Fruit fly (Drosophila melanogaster) whole organism, embryonic: ENCODE measurements around the gene CG12880.

Source experiments
- CG10147 ChIP-seq: fragments of 200-800 bp; sonication (Bioruptor generic); optimal IDR thresholded peaks from 2 replicates; lab custom pipeline; 2019; ENCODE audit warnings: missing biosample characterization, mild to moderate bottlenecking, missing genetic modification characterization, moderate library complexity
- CG11085 ChIP-seq: fragments of 200-800 bp; sonication (Bioruptor generic); IDR thresholded peaks from 2 replicates; pipeline ENCODE4 v1.3.6; 2022; ENCODE audit warnings: missing biosample characterization, missing genetic modification characterization
- CG13123 ChIP-seq: fragments of 200-800 bp; sonication (Bioruptor generic); optimal IDR thresholded peaks from 2 replicates; lab custom pipeline; 2016; ENCODE audit warnings: missing biosample characterization, missing genetic modification characterization
- CG14965 ChIP-seq: fragments of 200-800 bp; sonication (Bioruptor generic); optimal IDR thresholded peaks from 2 replicates; lab custom pipeline; 2016; ENCODE audit warnings: missing biosample characterization, missing genetic modification characterization, borderline replicate concordance
- CG15073 ChIP-seq: fragments of 200-800 bp; sonication (Bioruptor generic); optimal IDR thresholded peaks from 2 replicates; lab custom pipeline; 2016; ENCODE audit warnings: missing biosample characterization, missing genetic modification characterization
- CG15479 ChIP-seq: fragments of 200-800 bp; sonication (Bioruptor generic); optimal IDR thresholded peaks from 3 replicates; lab custom pipeline; 2019; ENCODE audit warnings: missing biosample characterization, mild to moderate bottlenecking, missing genetic modification characterization, moderate library complexity
- CG15514 ChIP-seq: fragments of 200-800 bp; sonication (Bioruptor generic); optimal IDR thresholded peaks from 3 replicates; lab custom pipeline; 2017; ENCODE audit warnings: missing biosample characterization, missing genetic modification characterization, mild to moderate bottlenecking, moderate library complexity, missing genetic modification reagents
- CG18764 ChIP-seq: fragments of 200-800 bp; sonication (Bioruptor generic); optimal IDR thresholded peaks from 3 replicates; lab custom pipeline; 2016; ENCODE audit warnings: missing biosample characterization, missing genetic modification characterization
- CG2129 ChIP-seq: fragments of 200-800 bp; sonication (Bioruptor generic); IDR thresholded peaks from 2 replicates; pipeline ENCODE4 v1.3.6; 2022; ENCODE audit warnings: missing biosample characterization, missing genetic modification characterization; ENCODE audit not compliant: partially characterized antibody
- CG2875 ChIP-seq: fragments of 200-800 bp; sonication (Bioruptor generic); optimal IDR thresholded peaks from 2 replicates; lab custom pipeline; 2017; ENCODE audit warnings: missing biosample characterization, mild to moderate bottlenecking, missing genetic modification characterization, missing genetic modification reagents
- CG31224 ChIP-seq: fragments of 200-800 bp; sonication (Bioruptor generic); IDR thresholded peaks from 2 replicates; pipeline ENCODE4 v1.3.6; 2022; ENCODE audit warnings: missing biosample characterization, missing genetic modification characterization
- CG3163 ChIP-seq: fragments of 200-800 bp; sonication (Bioruptor generic); optimal IDR thresholded peaks from 3 replicates; lab custom pipeline; 2016; ENCODE audit warnings: missing biosample characterization, missing genetic modification characterization
- CG33213 ChIP-seq: fragments of 200-800 bp; sonication (Bioruptor generic); optimal IDR thresholded peaks from 3 replicates; lab custom pipeline; 2016; ENCODE audit warnings: missing biosample characterization, missing genetic modification characterization
- CG3995 ChIP-seq: fragments of 200-800 bp; sonication (Bioruptor generic); optimal IDR thresholded peaks from 3 replicates; lab custom pipeline; 2016; ENCODE audit warnings: missing biosample characterization, missing genetic modification characterization
- CG4360 ChIP-seq: fragments of 200-800 bp; sonication (Bioruptor generic); IDR thresholded peaks from 2 replicates; pipeline ENCODE4 v1.3.6; 2022; ENCODE audit warnings: missing biosample characterization, missing genetic modification characterization
- CG5953 ChIP-seq: fragments of 200-800 bp; sonication (Bioruptor generic); IDR thresholded peaks from 2 replicates; pipeline ENCODE4 v1.3.6; 2022; ENCODE audit warnings: missing biosample characterization, missing genetic modification characterization
- CG6175 ChIP-seq: fragments of 200-800 bp; sonication (Bioruptor generic); IDR thresholded peaks from 3 replicates; pipeline ENCODE4 v1.3.6; 2022; ENCODE audit warnings: missing biosample characterization, missing genetic modification characterization
- CG8290 ChIP-seq, 3 experiments: fragments of 200-800 bp; sonication (Bioruptor generic); optimal IDR thresholded peaks; 2 replicates each; lab custom pipeline; 2016 to 2019; ENCODE audit warnings: missing biosample characterization in 3 of 3, missing genetic modification characterization in 3 of 3, mild to moderate bottlenecking in 2 of 3, moderate library complexity in 1 of 3
- CG8359 ChIP-seq: fragments of 200-800 bp; sonication (Bioruptor generic); optimal IDR thresholded peaks from 2 replicates; lab custom pipeline; 2017; ENCODE audit warnings: missing biosample characterization, mild to moderate bottlenecking, missing genetic modification characterization, borderline replicate concordance
- D19B ChIP-seq: fragments of 200-800 bp; sonication (Bioruptor generic); optimal IDR thresholded peaks from 2 replicates; lab custom pipeline; 2017; ENCODE audit warnings: missing biosample characterization, mild to moderate bottlenecking, missing genetic modification characterization
- Dll ChIP-seq: fragments of 200-800 bp; sonication (Bioruptor generic); IDR thresholded peaks from 4 replicates; pipeline ENCODE4 v1.3.6; 2022; ENCODE audit warnings: missing biosample characterization, missing genetic modification characterization; ENCODE audit not compliant: partially characterized antibody
- HLH3B ChIP-seq: fragments of 200-800 bp; sonication (Bioruptor generic); IDR thresholded peaks from 2 replicates; pipeline ENCODE4 v1.3.6; 2022; ENCODE audit warnings: missing biosample characterization, missing genetic modification characterization
- Hand ChIP-seq: fragments of 200-800 bp; sonication (Bioruptor generic); optimal IDR thresholded peaks from 2 replicates; lab custom pipeline; 2017; ENCODE audit warnings: mild to moderate bottlenecking, missing biosample characterization, missing genetic modification reagents, missing genetic modification characterization
- MBD-R2 ChIP-seq: fragments of 200-800 bp; sonication (Bioruptor generic); IDR thresholded peaks from 2 replicates; pipeline ENCODE4 v1.3.6; 2022; ENCODE audit warnings: missing biosample characterization, missing genetic modification characterization
- NC2α ChIP-seq: fragments of 200-800 bp; sonication (Bioruptor generic); optimal IDR thresholded peaks from 2 replicates; lab custom pipeline; 2016; ENCODE audit warnings: missing biosample characterization, missing genetic modification characterization
- Nf-YA ChIP-seq: fragments of 200-800 bp; sonication (Bioruptor generic); IDR thresholded peaks from 2 replicates; pipeline ENCODE4 v1.3.6; 2022; ENCODE audit warnings: missing biosample characterization, missing genetic modification characterization
- Nf-YC ChIP-seq: fragments of 200-800 bp; optimal IDR thresholded peaks from 3 replicates; lab custom pipeline; 2019; ENCODE audit warnings: missing biosample characterization, mild to moderate bottlenecking, missing genetic modification characterization, moderate library complexity
- Pdp1 ChIP-seq, 2 experiments: fragments of 200-800 bp; sonication (Bioruptor generic); optimal IDR thresholded peaks; 3 replicates each; lab custom pipeline; 2016; ENCODE audit warnings: missing biosample characterization in 2 of 2, missing genetic modification characterization in 2 of 2, mild to moderate bottlenecking in 1 of 2, moderate library complexity in 1 of 2
- Sox102F ChIP-seq: fragments of 200-800 bp; sonication (Bioruptor generic); optimal IDR thresholded peaks from 2 replicates; lab custom pipeline; 2018; ENCODE audit warnings: missing biosample characterization, mild to moderate bottlenecking, missing genetic modification characterization, moderate library complexity
- Sry-δ ChIP-seq: fragments of 200-800 bp; sonication (Bioruptor generic); optimal IDR thresholded peaks from 2 replicates; lab custom pipeline; 2016; ENCODE audit warnings: missing biosample characterization, missing genetic modification characterization
- ash1 ChIP-seq: fragments of 200-800 bp; sonication (Bioruptor generic); optimal IDR thresholded peaks from 2 replicates; lab custom pipeline; 2018; ENCODE audit warnings: missing biosample characterization, mild to moderate bottlenecking, missing genetic modification characterization
- bsh ChIP-seq, 2 experiments: fragments of 200-800 bp; sonication (Bioruptor generic); optimal IDR thresholded peaks; 2 replicates each; lab custom pipeline; 2017 to 2018; ENCODE audit warnings: mild to moderate bottlenecking in 2 of 2, missing biosample characterization in 2 of 2, missing genetic modification characterization in 2 of 2, moderate library complexity in 1 of 2
- da ChIP-seq: fragments of 200-800 bp; sonication (Bioruptor generic); optimal IDR thresholded peaks from 2 replicates; lab custom pipeline; 2016; ENCODE audit warnings: missing biosample characterization, missing genetic modification characterization
- dimm ChIP-seq: fragments of 200-800 bp; sonication (Bioruptor generic); IDR thresholded peaks from 2 replicates; pipeline ENCODE4 v1.3.6; 2022; ENCODE audit warnings: missing biosample characterization, missing genetic modification characterization
- ewg ChIP-seq: fragments of 200-800 bp; sonication (Bioruptor generic); optimal IDR thresholded peaks from 3 replicates; lab custom pipeline; 2017; ENCODE audit warnings: mild to moderate bottlenecking, missing biosample characterization, missing genetic modification reagents, missing genetic modification characterization
- exex ChIP-seq: fragments of 200-800 bp; sonication (Bioruptor generic); optimal IDR thresholded peaks from 4 replicates; lab custom pipeline; 2018; ENCODE audit warnings: missing biosample characterization, mild to moderate bottlenecking, missing genetic modification characterization, moderate library complexity
- fd64A ChIP-seq: fragments of 200-800 bp; sonication (Bioruptor generic); optimal IDR thresholded peaks from 3 replicates; lab custom pipeline; 2018; ENCODE audit warnings: missing biosample characterization, mild to moderate bottlenecking, missing genetic modification characterization
- ftz-f1 ChIP-seq: fragments of 200-800 bp; sonication (Bioruptor generic); optimal IDR thresholded peaks from 2 replicates; lab custom pipeline; 2016; ENCODE audit warnings: missing biosample characterization, missing genetic modification characterization
- jumu ChIP-seq: fragments of 200-800 bp; sonication (Bioruptor generic); optimal IDR thresholded peaks from 3 replicates; lab custom pipeline; 2016; ENCODE audit warnings: missing biosample characterization, missing genetic modification characterization
- kah ChIP-seq: fragments of 200-800 bp; sonication (Bioruptor generic); optimal IDR thresholded peaks from 2 replicates; lab custom pipeline; 2018; ENCODE audit warnings: missing biosample characterization, mild to moderate bottlenecking, missing genetic modification characterization
- kay ChIP-seq: fragments of 200-800 bp; sonication (Bioruptor generic); optimal IDR thresholded peaks from 2 replicates; lab custom pipeline; 2016; ENCODE audit warnings: missing biosample characterization, missing genetic modification characterization
- lmd ChIP-seq: fragments of 200-800 bp; sonication (Bioruptor generic); IDR thresholded peaks from 2 replicates; pipeline ENCODE4 v1.3.6; 2022; ENCODE audit warnings: missing biosample characterization, missing genetic modification characterization
- nerfin-1 ChIP-seq: fragments of 200-800 bp; sonication (Bioruptor generic); optimal IDR thresholded peaks from 3 replicates; lab custom pipeline; 2019; ENCODE audit warnings: missing biosample characterization, mild to moderate bottlenecking, missing genetic modification characterization, moderate library complexity
- peb ChIP-seq: fragments of 200-800 bp; sonication (Bioruptor generic); IDR thresholded peaks from 2 replicates; pipeline ENCODE4 v1.3.6; 2022; ENCODE audit warnings: missing biosample characterization, missing genetic modification characterization
- stwl ChIP-seq: fragments of 200-800 bp; sonication (Bioruptor generic); optimal IDR thresholded peaks from 3 replicates; lab custom pipeline; 2018; ENCODE audit warnings: missing biosample characterization, mild to moderate bottlenecking, missing genetic modification characterization, moderate library complexity
- trem ChIP-seq: fragments of 200-800 bp; optimal IDR thresholded peaks from 3 replicates; lab custom pipeline; 2019; ENCODE audit warnings: missing biosample characterization, mild to moderate bottlenecking, missing genetic modification characterization, moderate library complexity
- zen2 ChIP-seq: fragments of 200-800 bp; sonication (Bioruptor generic); IDR thresholded peaks from 3 replicates; pipeline ENCODE4 v1.3.6; 2022; ENCODE audit warnings: missing biosample characterization, missing genetic modification characterization; ENCODE audit not compliant: partially characterized antibody
- zfh1 ChIP-seq: fragments of 200-800 bp; sonication (Bioruptor generic); IDR thresholded peaks from 3 replicates; pipeline ENCODE4 v1.3.6; 2022; ENCODE audit warnings: missing biosample characterization, missing genetic modification characterization

The CG12880 gene

dm6 chr3R:27706581-27707181 lies 20.9 kb downstream of the CG12880 start, which contains the start of the genes CROT and CG12877 (continued):
- TF ChIP-seq ftz-f1 (GFP tag; lab: Kevin White, UChicago) (no peak), Sry-δ (GFP tag; lab: Kevin White, UChicago) (no peak), CG2129 (GFP tag; lab: Robert Waterston, UW) (no peak), CG15514 (GFP tag; lab: Kevin White, UChicago) (peak; percentile 54), CG3995 (GFP tag; lab: Kevin White, UChicago) (peak; percentile 92), zfh1 (GFP tag; lab: Robert Waterston, UW) (peak; percentile 76), CG15479 (no peak), trem (tag; lab: Kevin White, UChicago) (peak; percentile 79), Dll (peak; percentile 37; the same call in 2 of the 4 replicates), CG15073 (GFP tag; lab: Kevin White, UChicago) (peak; percentile 14), NC2α (GFP tag; lab: Kevin White, UChicago) (no peak), CG6175 (GFP tag; lab: Robert Waterston, UW) (0 out of 3 replicates have a peak, but pooled peaks have one; percentile 24), Pdp1 (GFP tag; optimal IDR thresholded peaks at IDR 0.05; lab: Kevin White, UChicago) (peak in 1 of 2 experiments; percentile 55), CG13123 (GFP tag; lab: Kevin White, UChicago) (peak; percentile 57), nerfin-1 (peak; percentile 86), bsh (GFP tag; optimal IDR thresholded peaks at IDR 0.05; lab: Kevin White, UChicago) (peak in 1 of 2 experiments; percentile 77), fd64A (GFP tag; lab: Kevin White, UChicago) (peak; percentile 6), D19B (GFP tag; lab: Kevin White, UChicago) (peak; percentile 46), CG3163 (GFP tag; lab: Kevin White, UChicago) (no peak), ewg (GFP tag; lab: Kevin White, UChicago) (peak; percentile 69), zen2 (no peak), peb (GFP tag; lab: Robert Waterston, UW) (no peak), lmd (peak; percentile 85), Hand (GFP tag; lab: Kevin White, UChicago) (no peak), CG5953 (GFP tag; lab: Robert Waterston, UW) (peak; percentile 44), stwl (tag; lab: Kevin White, UChicago) (peak; percentile 75), MBD-R2 (peak; percentile 86), Nf-YA (GFP tag; lab: Robert Waterston, UW) (0 out of 2 replicates have a peak, but pooled peaks have one; percentile 60), CG31224 (peak; percentile 66), CG10147 (GFP tag; lab: Kevin White, UChicago) (peak; percentile 72), CG33213 (GFP tag; lab: Kevin White, UChicago) (no peak), CG4360 (no peak), CG14965 (no peak), CG2875 (GFP tag; lab: Kevin White, UChicago) (peak; percentile 29), ash1 (GFP tag; lab: Kevin White, UChicago) (no peak), CG8359 (GFP tag; lab: Kevin White, UChicago) (peak; percentile 40), Nf-YC (peak; percentile 77), CG8290 (GFP tag; optimal IDR thresholded peaks at IDR 0.05; lab: Kevin White, UChicago) (no peak), CG8290 (tag; optimal IDR thresholded peaks at IDR 0.05; lab: Kevin White, UChicago) (peak; percentile 18 to 61), kay (peak; percentile 89), jumu (GFP tag; lab: Kevin White, UChicago) (peak; percentile 16), HLH3B (GFP tag; lab: Robert Waterston, UW) (peak; percentile 63; the same call in 1 of the 2 replicates), CG18764 (GFP tag; lab: Kevin White, UChicago) (peak; percentile 58), kah (GFP tag; lab: Kevin White, UChicago) (no peak), CG11085 (GFP tag; lab: Robert Waterston, UW) (peak; percentile 48; the same call in 1 of the 2 replicates), Sox102F (peak; percentile 81), dimm (GFP tag; lab: Robert Waterston, UW) (peak; percentile 29; the same call in 1 of the 2 replicates), da (GFP tag; lab: Kevin White, UChicago) (no peak), exex (tag; lab: Kevin White, UChicago) (peak; percentile 79)
